Fruit fly (Drosophila melanogaster) whole organism, embryonic: Measurements from ENCODE around the gene CG43851.
A peak's percentile ranks its signal among the peaks of the same experiment; 100 is the strongest.

Experiments
- CG10209 ChIP-seq: fragments of 200-800 bp; sonication (Bioruptor generic); optimal IDR thresholded peaks from 3 replicates; lab custom pipeline; 2017; ENCODE audit warnings: missing biosample characterization, mild to moderate bottlenecking, missing genetic modification characterization, missing genetic modification reagents
- CG10431 ChIP-seq: fragments of 200-800 bp; sonication (Bioruptor generic); optimal IDR thresholded peaks from 3 replicates; lab custom pipeline; 2018; ENCODE audit warnings: missing biosample characterization, mild to moderate bottlenecking, missing genetic modification characterization
- CG15479 ChIP-seq: fragments of 200-800 bp; sonication (Bioruptor generic); optimal IDR thresholded peaks from 3 replicates; lab custom pipeline; 2019; ENCODE audit warnings: missing biosample characterization, mild to moderate bottlenecking, missing genetic modification characterization, moderate library complexity
- CG17829 ChIP-seq: fragments of 200-800 bp; optimal IDR thresholded peaks from 2 replicates; lab custom pipeline; 2019; ENCODE audit warnings: missing biosample characterization, mild to moderate bottlenecking, missing genetic modification characterization, moderate library complexity
- CG17912 ChIP-seq: fragments of 200-800 bp; sonication (Bioruptor generic); optimal IDR thresholded peaks from 2 replicates; lab custom pipeline; 2018; ENCODE audit warnings: missing biosample characterization, mild to moderate bottlenecking, missing genetic modification characterization
- CG2129 ChIP-seq: fragments of 200-800 bp; sonication (Bioruptor generic); IDR thresholded peaks from 2 replicates; pipeline ENCODE4 v1.3.6; 2022; ENCODE audit warnings: missing biosample characterization, missing genetic modification characterization; ENCODE audit not compliant: partially characterized antibody
- CG32767 ChIP-seq: fragments of 200-800 bp; sonication (Bioruptor generic); IDR thresholded peaks from 2 replicates; pipeline ENCODE4 v1.3.6; 2022; ENCODE audit warnings: missing biosample characterization, missing genetic modification characterization
- CG34376 ChIP-seq: fragments of 200-800 bp; sonication (Bioruptor generic); optimal IDR thresholded peaks from 2 replicates; lab custom pipeline; 2018; ENCODE audit warnings: missing biosample characterization, mild to moderate bottlenecking, missing genetic modification characterization
- CG8944 ChIP-seq: fragments of 200-800 bp; sonication (Bioruptor generic); optimal IDR thresholded peaks from 3 replicates; lab custom pipeline; 2016; ENCODE audit warnings: missing biosample characterization, missing genetic modification characterization
- CG9609 ChIP-seq: fragments of 200-800 bp; sonication (Bioruptor generic); optimal IDR thresholded peaks from 3 replicates; lab custom pipeline; 2016; ENCODE audit warnings: missing biosample characterization, missing genetic modification characterization
- D19B ChIP-seq: fragments of 200-800 bp; sonication (Bioruptor generic); optimal IDR thresholded peaks from 2 replicates; lab custom pipeline; 2017; ENCODE audit warnings: missing biosample characterization, mild to moderate bottlenecking, missing genetic modification characterization
- Dip3 ChIP-seq: fragments of 200-800 bp; sonication (Bioruptor generic); optimal IDR thresholded peaks from 3 replicates; lab custom pipeline; 2016; ENCODE audit warnings: missing biosample characterization, missing genetic modification characterization
- Ets65A ChIP-seq: fragments of 200-800 bp; sonication (Bioruptor generic); peaks from one replicate; lab custom pipeline; 2016; ENCODE audit warnings: missing biosample characterization, missing genetic modification characterization
- H2.0 ChIP-seq: fragments of 200-800 bp; sonication (Bioruptor generic); IDR thresholded peaks from 2 replicates; pipeline ENCODE4 v1.3.6; 2022; ENCODE audit warnings: missing biosample characterization, missing genetic modification characterization
- HLH54F ChIP-seq: fragments of 200-800 bp; sonication (Bioruptor generic); optimal IDR thresholded peaks from 3 replicates; lab custom pipeline; 2016; ENCODE audit warnings: missing biosample characterization, missing genetic modification characterization
- Hr39 ChIP-seq: fragments of >200 bp; optimal IDR thresholded peaks from 2 replicates; lab custom pipeline; 2017
- Lhr ChIP-seq: fragments of 200-800 bp; sonication (Bioruptor generic); optimal IDR thresholded peaks from 3 replicates; lab custom pipeline; 2017; ENCODE audit warnings: mild to moderate bottlenecking, missing biosample characterization, missing genetic modification reagents, missing genetic modification characterization
- Myb ChIP-seq: fragments of 200-800 bp; sonication (Bioruptor generic); optimal IDR thresholded peaks from 2 replicates; lab custom pipeline; 2016; ENCODE audit warnings: missing biosample characterization, missing genetic modification characterization
- NFAT ChIP-seq: fragments of 200-800 bp; sonication (Bioruptor generic); IDR thresholded peaks from 2 replicates; pipeline ENCODE4 v1.3.6; 2022; ENCODE audit warnings: missing biosample characterization, missing genetic modification characterization
- Neu2 ChIP-seq: fragments of 200-800 bp; sonication (Bioruptor generic); optimal IDR thresholded peaks from 3 replicates; lab custom pipeline; 2016; ENCODE audit warnings: missing biosample characterization, missing genetic modification characterization, borderline replicate concordance
- Rx ChIP-seq: fragments of 200-800 bp; sonication (Bioruptor generic); IDR thresholded peaks from 2 replicates; pipeline ENCODE4 v1.3.6; 2022; ENCODE audit warnings: missing biosample characterization, missing genetic modification characterization
- ap ChIP-seq: fragments of 200-800 bp; sonication (Bioruptor generic); IDR thresholded peaks from 2 replicates; pipeline ENCODE4 v1.3.6; 2022; ENCODE audit warnings: missing biosample characterization, missing genetic modification characterization
- ara ChIP-seq: fragments of 200-800 bp; sonication (Bioruptor generic); IDR thresholded peaks from 2 replicates; pipeline ENCODE4 v1.3.6; 2022; ENCODE audit warnings: missing biosample characterization, missing genetic modification characterization
- bcd ChIP-seq: fragments of 200-800 bp; sonication (Bioruptor generic); optimal IDR thresholded peaks from 2 replicates; lab custom pipeline; 2017; ENCODE audit warnings: missing biosample characterization, mild to moderate bottlenecking, missing genetic modification characterization
- dmrt99B ChIP-seq: fragments of 200-800 bp; sonication (Bioruptor generic); optimal IDR thresholded peaks from 2 replicates; lab custom pipeline; 2018; ENCODE audit warnings: missing biosample characterization, mild to moderate bottlenecking, missing genetic modification characterization, moderate library complexity
- gro ChIP-seq: fragments of 200-800 bp; sonication (Bioruptor generic); optimal IDR thresholded peaks from 2 replicates; lab custom pipeline; 2016; ENCODE audit warnings: missing biosample characterization, missing genetic modification characterization
- h ChIP-seq: fragments of >200 bp; optimal IDR thresholded peaks from 2 replicates; lab custom pipeline; 2017
- ind ChIP-seq: fragments of 200-800 bp; sonication (Bioruptor generic); optimal IDR thresholded peaks from 3 replicates; lab custom pipeline; 2016; ENCODE audit warnings: missing biosample characterization, missing genetic modification characterization
- insv ChIP-seq, 2 experiments: fragments of 200-800 bp; sonication (Bioruptor generic); optimal IDR thresholded peaks; 3 replicates each; lab custom pipeline; 2016 to 2018; ENCODE audit warnings: missing biosample characterization in 2 of 2, missing genetic modification characterization in 2 of 2
- pnt ChIP-seq: fragments of 200-800 bp; sonication (Bioruptor generic); optimal IDR thresholded peaks from 3 replicates; lab custom pipeline; 2016; ENCODE audit warnings: missing biosample characterization, missing genetic modification characterization
- psq ChIP-seq: fragments of 200-800 bp; sonication (Bioruptor generic); optimal IDR thresholded peaks from 2 replicates; lab custom pipeline; 2017; ENCODE audit warnings: missing biosample characterization, missing genetic modification characterization
- row ChIP-seq: fragments of 200-800 bp; sonication (Bioruptor generic); IDR thresholded peaks from 3 replicates; pipeline ENCODE4 v1.3.6; 2022; ENCODE audit warnings: missing biosample characterization, missing genetic modification characterization
- vvl ChIP-seq: fragments of 200-800 bp; sonication (Bioruptor generic); IDR thresholded peaks from 2 replicates; pipeline ENCODE4 v1.3.6; 2022; ENCODE audit warnings: missing biosample characterization, missing genetic modification characterization
- wor ChIP-seq: fragments of 200-800 bp; sonication (Bioruptor generic); IDR thresholded peaks from 2 replicates; pipeline ENCODE4 v1.3.6; 2022; ENCODE audit warnings: missing biosample characterization, missing genetic modification characterization

The CG43851 gene

DNA sequence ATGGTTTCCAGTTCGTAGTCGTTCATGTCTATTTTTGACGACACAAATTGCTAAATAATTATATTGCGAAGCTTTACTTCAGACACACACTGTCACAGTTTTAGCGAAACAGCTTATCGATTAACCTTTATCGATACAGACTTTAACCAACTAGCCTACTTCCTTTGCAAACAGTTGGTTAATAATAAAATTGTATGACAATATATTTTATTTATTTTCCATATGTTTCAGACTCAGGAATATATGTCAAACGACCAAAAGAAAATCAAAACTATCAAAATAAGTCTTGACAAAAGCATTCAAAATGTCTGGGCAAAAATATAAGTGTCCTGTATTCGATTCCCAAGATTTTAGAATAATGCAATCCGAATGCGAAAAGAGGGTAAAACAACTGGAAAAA, at the start of gene CG43851, which contains the start of gene CG9962:
Gene CG43851 (plus strand): TSS at position 267 of the 400 bp plus-strand sequence.
Gene CG9962 (minus strand): TSS at position 101 of the 400 bp plus-strand sequence.
- TF ChIP-seq Neu2 (GFP tag; lab: Kevin White, UChicago), result no peak
- TF ChIP-seq Myb (GFP tag; lab: Kevin White, UChicago), result no peak
- TF ChIP-seq ind (GFP tag; lab: Kevin White, UChicago), result no peak

- no peak for TF ChIP-seq CG2129 (GFP tag; lab: Robert Waterston, UW)
- TF ChIP-seq bcd, result no peak
- TF ChIP-seq CG32767 (GFP tag; lab: Robert Waterston, UW), result no peak
- TF ChIP-seq D19B (GFP tag; lab: Kevin White, UChicago), result peak; percentile 1
- TF ChIP-seq CG17912 (GFP tag; lab: Kevin White, UChicago), result no peak
- no peak for TF ChIP-seq Lhr (GFP tag; lab: Kevin White, UChicago)
- no peak for TF ChIP-seq CG15479 (GFP tag; lab: Kevin White, UChicago)
- TF ChIP-seq CG17829 (tag; lab: Kevin White, UChicago), result no peak
- TF ChIP-seq, all 482 proteins: peak for 1
These were observed 41.0 kb upstream of the CG43851 start for dm6 chr2L:2606725-2607124.

DNA sequence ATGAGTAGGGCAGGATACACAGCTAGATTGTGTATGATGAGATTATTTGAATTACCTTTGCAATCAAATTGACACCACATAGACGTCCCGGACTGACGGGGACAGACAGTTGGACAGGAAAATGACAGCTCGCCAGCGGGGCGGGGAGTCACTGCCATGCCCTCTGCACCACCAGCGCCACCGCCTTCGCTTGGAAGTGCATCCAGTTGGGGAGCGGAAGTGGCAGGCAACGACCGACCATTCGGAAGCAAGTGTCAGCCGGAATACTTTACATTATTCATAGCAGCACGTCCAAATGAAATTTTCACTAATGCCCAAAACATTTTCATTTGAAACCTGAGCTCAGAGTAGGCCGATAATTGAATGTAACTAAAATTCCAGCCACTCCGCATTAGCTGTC, 38.0 kb upstream of the CG43851 start, which contains the start of gene CG15395:
Gene CG15395 (plus strand): TSS at position 301 of the 400 bp plus-strand sequence.
- no peak for TF ChIP-seq CG9609
- TF ChIP-seq CG10209 (GFP tag; lab: Kevin White, UChicago), result no peak
- TF ChIP-seq CG34376, result no peak
- TF ChIP-seq Dip3 (GFP tag; lab: Kevin White, UChicago), result no peak
- TF ChIP-seq CG8944 (GFP tag; lab: Kevin White, UChicago), result no peak
- no peak for TF ChIP-seq CG10431 (GFP tag; lab: Kevin White, UChicago)
- no peak for TF ChIP-seq NFAT (GFP tag; lab: Robert Waterston, UW)
- no peak for TF ChIP-seq insv (GFP tag; optimal IDR thresholded peaks at IDR 0.05; lab: Kevin White, UChicago)
- no peak for TF ChIP-seq gro (GFP tag; lab: Kevin White, UChicago)
- no peak for TF ChIP-seq row
- TF ChIP-seq HLH54F, result no peak
- TF ChIP-seq wor, result no peak
- no peak for TF ChIP-seq ara (GFP tag; lab: Robert Waterston, UW)
- no peak for TF ChIP-seq Hr39 (lab: Kevin White, UChicago)
- TF ChIP-seq vvl (GFP tag; lab: Robert Waterston, UW), result no peak

DNA sequence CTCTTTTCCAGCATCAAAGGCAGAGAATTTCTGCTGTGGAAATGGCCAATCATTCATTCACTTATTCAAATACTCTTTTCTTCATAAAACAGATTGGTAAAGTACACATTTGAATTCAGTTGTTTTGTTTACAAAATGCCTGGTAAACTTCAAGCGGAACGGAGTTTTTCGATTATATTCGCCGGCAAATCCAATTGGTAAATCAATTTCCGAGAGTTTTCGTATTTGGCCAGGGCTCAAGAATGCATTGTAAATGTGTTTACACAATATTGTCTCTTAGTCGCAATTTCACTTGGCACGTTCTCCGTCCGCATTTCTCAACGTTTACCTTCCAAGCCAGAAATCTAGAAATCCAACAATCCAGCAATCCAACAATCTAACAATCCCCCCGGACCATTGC, 27.8 kb upstream of the CG43851 start, which contains the start of gene CG43403:
Gene CG43403 (plus strand): TSS at position 301 of the 400 bp plus-strand sequence.
- peak; percentile 36 for TF ChIP-seq Ets65A (GFP tag; lab: Kevin White, UChicago)
- TF ChIP-seq pnt, result no peak
- TF ChIP-seq h, result no peak

DNA sequence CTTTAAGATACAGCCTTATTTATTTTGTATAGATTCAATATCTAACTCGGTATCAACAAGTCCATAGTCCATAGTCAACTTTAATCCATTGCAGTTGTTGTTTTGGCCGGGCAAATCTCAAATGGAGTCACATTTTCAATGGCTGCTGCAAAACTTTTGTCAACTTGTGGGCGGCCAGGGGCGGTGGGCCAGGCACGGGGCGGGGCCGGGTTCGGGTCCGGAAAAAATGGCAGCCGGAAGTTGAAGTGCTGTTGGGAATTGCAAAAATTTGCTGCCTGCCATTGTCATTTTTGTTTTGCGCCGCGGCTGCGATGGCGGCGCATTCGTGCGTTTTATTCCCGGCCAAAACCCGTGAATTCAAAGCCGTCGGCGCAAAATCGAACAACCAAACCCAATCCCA, 23.7 kb upstream of the CG43851 start:
- TF ChIP-seq H2.0 (GFP tag; lab: Robert Waterston, UW) (no peak), CG32767 (GFP tag; lab: Robert Waterston, UW) (no peak), Hr39 (lab: Kevin White, UChicago) (peak; percentile 30), ap (no peak), Rx (GFP tag; lab: Robert Waterston, UW) (no peak), psq (GFP tag; lab: Kevin White, UChicago) (no peak), NFAT (GFP tag; lab: Robert Waterston, UW) (no peak), dmrt99B (tag; lab: Kevin White, UChicago) (no peak)
